Worm (Caenorhabditis elegans): ENCODE results near the gene oac-59.

ce11 chrIV:12270392-12270791 lies 30.7 kb downstream of the oac-59 start, which contains the start of gene C42C1.3:
- TF ChIP-seq flt-1 (GFP tag; IDR thresholded peaks at IDR 0.05) = no peak
- TF ChIP-seq klf-2 (GFP tag; conservative IDR thresholded peaks at IDR 0.05) = no peak
- no peak for TF ChIP-seq ztf-29 (GFP tag; IDR thresholded peaks at IDR 0.05)
- TF ChIP-seq T22C8.4 (GFP tag; IDR thresholded peaks at IDR 0.05) = no peak
